Worm (Caenorhabditis elegans): ENCODE measurements around the gene lin-8.

ce11 chrII:3012133-3012532, 44.5 kb upstream of the lin-8 start, which contains the start of gene C41H7.9:
- no peak for TF ChIP-seq unc-62 (GFP tag; optimal IDR thresholded peaks at IDR 0.05)
- TF ChIP-seq mdl-1 (tag; optimal IDR thresholded peaks at IDR 0.05) = no peak
- TF ChIP-seq lsy-12 (tag; optimal IDR thresholded peaks at IDR 0.05) = no peak
- TF ChIP-seq zag-1 (tag; optimal IDR thresholded peaks at IDR 0.05) = no peak
- no peak for TF ChIP-seq nhr-237 (tag; optimal IDR thresholded peaks at IDR 0.05)
- TF ChIP-seq fkh-10 (GFP tag; optimal IDR thresholded peaks at IDR 0.05) = no peak
- TF ChIP-seq nhr-67 (tag; optimal IDR thresholded peaks at IDR 0.05) = no peak
- no peak for TF ChIP-seq nhr-11 (tag; optimal IDR thresholded peaks at IDR 0.05)
- no peak for TF ChIP-seq unc-39 (tag; optimal IDR thresholded peaks at IDR 0.05)

All from whole organism, L3 larva.